Worm (Caenorhabditis elegans) whole organism, L1 larva: ENCODE results near the gene Y61B8A.6.

ENCODE experiments used
- ceh-63 ChIP-seq: fragments of 200-800 bp; sonication (Bioruptor generic); optimal IDR thresholded peaks from 2 replicates; lab custom pipeline; 2018; ENCODE audit warnings: mild to moderate bottlenecking, missing genetic modification characterization, missing compliant biosample characterization
- egl-27 ChIP-seq, 2 experiments: fragments of 150-350 bp in 1 of 2; sonication (generic microtip); optimal IDR thresholded peaks; 3 replicates each; lab custom pipeline; 2017 to 2018; ENCODE audit warnings: missing biosample characterization in 2 of 2, missing genetic modification characterization in 2 of 2, missing genetic modification reagents in 2 of 2
- fkh-10 ChIP-seq: sonication (generic microtip); optimal IDR thresholded peaks from 2 replicates; lab custom pipeline; 2017; ENCODE audit warnings: missing biosample characterization, missing genetic modification reagents, missing genetic modification characterization
- fos-1 ChIP-seq: fragments of 150-350 bp; optimal IDR thresholded peaks from 2 replicates; lab custom pipeline; 2014; ENCODE audit warnings: missing biosample characterization, missing genetic modification characterization
- lin-15B ChIP-seq: fragments of 150-350 bp; sonication (generic microtip); optimal IDR thresholded peaks from 3 replicates; lab custom pipeline; 2014; ENCODE audit warnings: missing biosample characterization, missing genetic modification characterization
- lin-35 ChIP-seq, 2 experiments: fragments of 150-350 bp; optimal IDR thresholded peaks; 2 replicates each; lab custom pipeline; 2014; ENCODE audit warnings: missing biosample characterization in 2 of 2, missing genetic modification characterization in 2 of 2, missing genetic modification reagents in 2 of 2
- nhr-237 ChIP-seq: fragments of 150-350 bp; optimal IDR thresholded peaks from 2 replicates; lab custom pipeline; 2014; ENCODE audit warnings: missing biosample characterization, missing genetic modification characterization
- nhr-85 ChIP-seq: sonication (generic microtip); peaks from one replicate; lab custom pipeline; 2016; ENCODE audit warnings: missing genetic modification characterization, inconsistent platforms, missing compliant biosample characterization
- pqm-1 ChIP-seq: sonication (generic microtip); optimal IDR thresholded peaks from 3 replicates; lab custom pipeline; 2017; ENCODE audit warnings: missing biosample characterization, missing genetic modification characterization
- skn-1 ChIP-seq: fragments of 150-350 bp; optimal IDR thresholded peaks from 2 replicates; lab custom pipeline; 2014; ENCODE audit warnings: missing biosample characterization, missing genetic modification characterization

ce11 chrV:17261385-17261784 lies 9.7 kb downstream of the Y61B8A.6 start:
- TF ChIP-seq egl-27 (tag; optimal IDR thresholded peaks at IDR 0.05; lab: Kevin White, UChicago) = no peak
- no peak for TF ChIP-seq nhr-85 (tag; lab: Kevin White, UChicago)
- no peak for TF ChIP-seq lin-15B
- TF ChIP-seq lin-35 (GFP tag; optimal IDR thresholded peaks at IDR 0.05; lab: Kevin White, UChicago) = no peak
- TF ChIP-seq fkh-10 (GFP tag; lab: Kevin White, UChicago) = no peak
- TF ChIP-seq pqm-1 (tag; lab: Kevin White, UChicago) = no peak
- no peak for TF ChIP-seq skn-1 (tag; lab: Kevin White, UChicago)
- TF ChIP-seq fos-1 (tag; lab: Kevin White, UChicago) = no peak
- TF ChIP-seq ceh-63 (GFP tag; lab: Kevin White, UChicago) = no peak
- no peak for TF ChIP-seq nhr-237 (tag; lab: Kevin White, UChicago)
